Fruit fly (Drosophila melanogaster): Measurements from ENCODE around the gene Syx4.

Gene Syx4

DNA sequence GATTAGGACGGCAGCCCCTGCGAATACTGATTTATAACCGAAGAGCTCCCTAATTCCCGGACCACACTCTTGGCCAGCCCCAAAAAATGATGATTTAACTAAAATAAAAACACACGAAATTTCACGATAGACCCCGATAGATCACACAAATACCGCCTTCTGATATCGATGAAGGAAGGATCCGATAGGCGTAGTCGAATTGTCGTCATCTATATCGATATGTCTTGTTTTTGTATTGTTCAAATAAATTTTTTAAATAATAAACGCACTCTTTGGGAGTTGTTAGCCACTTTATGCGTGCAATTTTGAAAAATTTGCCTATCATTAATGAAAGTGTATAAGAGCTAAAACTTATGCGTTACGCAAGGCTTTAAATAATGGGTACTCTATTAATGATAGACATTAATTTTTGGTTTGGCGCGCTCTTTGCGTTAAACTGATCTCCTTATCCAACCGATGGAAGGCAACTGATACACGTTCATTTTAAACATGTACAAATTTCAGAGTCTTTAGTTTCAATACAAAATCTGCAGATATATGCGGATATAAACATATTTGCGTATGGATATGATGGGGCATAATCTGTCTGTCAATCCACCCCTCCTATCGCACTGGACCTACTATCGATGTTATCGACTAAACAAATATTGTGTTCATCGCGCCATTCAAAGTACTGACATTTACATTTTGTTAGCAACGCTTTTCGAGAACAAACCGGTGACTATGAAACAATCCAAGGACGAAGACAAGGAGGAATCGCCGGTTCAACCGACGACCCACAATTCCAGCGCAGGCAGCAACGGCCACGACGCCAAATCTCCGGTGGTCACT is 45.6 kb downstream of the Syx4 start, which contains the start of the genes Spg7 and Lint-O:
Spg7 (minus strand) TSS at position 148 of the 831 bp plus-strand sequence.
Lint-O (plus strand) TSS at position 638 of the 831 bp plus-strand sequence.
- TF ChIP-seq CG8159 (tag; optimal IDR thresholded peaks at IDR 0.05) (no peak), fd96Ca (GFP tag; IDR thresholded peaks at IDR 0.05) (no peak), CG12605 (GFP tag; IDR thresholded peaks at IDR 0.05) (no peak), CG15710 (tag; optimal IDR thresholded peaks at IDR 0.05) (no peak), CG17806 (tag; optimal IDR thresholded peaks at IDR 0.05) (no peak), CG10348 (GFP tag; IDR thresholded peaks at IDR 0.05) (no peak), CG13204 (GFP tag; optimal IDR thresholded peaks at IDR 0.05) (no peak), Snoo (tag; optimal IDR thresholded peaks at IDR 0.05) (no peak), gl (tag; optimal IDR thresholded peaks at IDR 0.05) (no peak), CG9948 (tag; optimal IDR thresholded peaks at IDR 0.05) (no peak), CG14655 (GFP tag; optimal IDR thresholded peaks at IDR 0.05) (no peak), CG4496 (GFP tag; IDR thresholded peaks at IDR 0.05) (no peak)

DNA sequence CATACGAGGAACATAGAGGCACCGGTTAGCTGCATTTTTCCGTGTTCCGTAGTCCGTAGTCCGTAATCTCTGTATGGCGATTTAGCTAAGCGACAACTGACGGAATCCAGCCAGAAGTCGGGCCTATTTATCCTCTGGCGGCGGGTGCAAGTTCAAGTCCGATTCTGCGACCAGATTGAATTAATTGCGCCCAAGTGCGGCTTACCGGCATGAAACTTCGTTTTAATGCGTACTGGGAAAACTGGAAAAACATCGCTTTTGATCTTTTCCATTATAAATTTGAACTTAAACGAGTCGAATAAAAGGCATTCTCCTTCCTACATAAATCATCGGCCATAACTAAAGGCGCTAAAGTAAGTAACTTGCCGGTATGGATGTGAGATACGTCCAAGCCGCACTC is 50.1 kb downstream of the Syx4 start, which contains the start of gene dyw:
dyw (minus strand) TSS at position 101 of the 400 bp plus-strand sequence.
- no peak for TF ChIP-seq CG4496 (GFP tag; IDR thresholded peaks at IDR 0.05)
- TF ChIP-seq CG32121 (GFP tag; IDR thresholded peaks at IDR 0.05) = no peak
- TF ChIP-seq fd96Ca (GFP tag; IDR thresholded peaks at IDR 0.05) = no peak
- TF ChIP-seq CG17806 (tag; optimal IDR thresholded peaks at IDR 0.05) = no peak
- TF ChIP-seq CG12605 (GFP tag; IDR thresholded peaks at IDR 0.05) = no peak
- TF ChIP-seq CG8159 (tag; optimal IDR thresholded peaks at IDR 0.05) = no peak
- TF ChIP-seq Snoo (tag; optimal IDR thresholded peaks at IDR 0.05) = no peak
- no peak for TF ChIP-seq CG15710 (tag; optimal IDR thresholded peaks at IDR 0.05)
- TF ChIP-seq CG34367 (tag; optimal IDR thresholded peaks at IDR 0.05) = no peak
- TF ChIP-seq Pif1A (GFP tag; optimal IDR thresholded peaks at IDR 0.05) = no peak
- TF ChIP-seq EcR (GFP tag; optimal IDR thresholded peaks at IDR 0.05) = no peak
- no peak for TF ChIP-seq CG14655 (GFP tag; optimal IDR thresholded peaks at IDR 0.05)
- TF ChIP-seq CG13204 (GFP tag; optimal IDR thresholded peaks at IDR 0.05) = no peak
- TF ChIP-seq CG9948 (tag; optimal IDR thresholded peaks at IDR 0.05) = no peak
- TF ChIP-seq CG10348 (GFP tag; IDR thresholded peaks at IDR 0.05) = no peak
- TF ChIP-seq rn (GFP tag; IDR thresholded peaks at IDR 0.05) = no peak
- no peak for TF ChIP-seq Pif1B (GFP tag; optimal IDR thresholded peaks at IDR 0.05)
- no peak for TF ChIP-seq Ets98B (GFP tag; IDR thresholded peaks at IDR 0.05)
- no peak for TF ChIP-seq D1 (tag; optimal IDR thresholded peaks at IDR 0.05)
- TF ChIP-seq gl (tag; optimal IDR thresholded peaks at IDR 0.05) = no peak

DNA sequence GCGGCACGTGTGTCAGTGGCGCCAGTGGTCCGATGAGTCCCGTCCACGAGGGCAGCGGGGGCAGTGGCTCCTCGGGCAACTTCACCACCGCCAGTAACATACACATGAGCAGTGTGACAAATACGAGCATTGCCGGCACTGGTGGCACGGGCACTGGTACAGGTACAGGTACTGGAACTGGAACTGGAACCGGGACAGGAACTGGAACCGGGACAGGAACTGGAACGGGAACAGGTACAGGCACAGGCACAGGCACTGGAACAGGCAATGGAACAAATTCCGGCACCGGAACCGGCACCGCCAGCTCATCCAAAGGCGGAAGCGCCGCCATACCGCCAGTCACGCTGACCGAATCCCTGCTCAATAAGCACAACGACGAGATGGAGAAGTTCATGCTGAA is 53.5 kb downstream of the Syx4 start:
- TF ChIP-seq fd96Ca (GFP tag; IDR thresholded peaks at IDR 0.05) (no peak), CG10348 (GFP tag; IDR thresholded peaks at IDR 0.05) (no peak), Ets98B (GFP tag; IDR thresholded peaks at IDR 0.05) (no peak), CG9948 (tag; optimal IDR thresholded peaks at IDR 0.05) (no peak)

All from whole organism, pupa.